Worm (Caenorhabditis elegans) whole organism, L4/young adult: ENCODE data around the gene F31F6.1.

ENCODE experiments used
- dao-5 ChIP-seq: sonication (generic microtip); optimal IDR thresholded peaks from 2 replicates; lab custom pipeline; 2016; ENCODE audit warnings: missing genotype, missing genetic modification characterization, moderate library complexity, missing compliant biosample characterization
- him-1 ChIP-seq: sonication (generic microtip); optimal IDR thresholded peaks from 2 replicates; lab custom pipeline; 2016; ENCODE audit warnings: missing genotype, missing genetic modification reagents, missing genetic modification characterization, missing compliant biosample characterization

ce11 chrX:14907257-14907801 is 39.2 kb upstream of the F31F6.1 start:
- no peak for TF ChIP-seq him-1 (tag; lab: Kevin White, UChicago)
- TF ChIP-seq dao-5: no peak
